Fruit fly (Drosophila melanogaster): ENCODE data around the gene CG45544.

- TF ChIP-seq insv (optimal IDR thresholded peaks at IDR 0.05) = no peak
- TF ChIP-seq psq (optimal IDR thresholded peaks at IDR 0.05) = no peak
Observed at dm6 chr3R:29244727-29245126, 11.6 kb upstream of the CG45544 start, which contains the start of gene CG31445.

All from Kc167 (cell line).